Worm (Caenorhabditis elegans): ENCODE data around the gene glb-4.

glb-4 gene

DNA sequence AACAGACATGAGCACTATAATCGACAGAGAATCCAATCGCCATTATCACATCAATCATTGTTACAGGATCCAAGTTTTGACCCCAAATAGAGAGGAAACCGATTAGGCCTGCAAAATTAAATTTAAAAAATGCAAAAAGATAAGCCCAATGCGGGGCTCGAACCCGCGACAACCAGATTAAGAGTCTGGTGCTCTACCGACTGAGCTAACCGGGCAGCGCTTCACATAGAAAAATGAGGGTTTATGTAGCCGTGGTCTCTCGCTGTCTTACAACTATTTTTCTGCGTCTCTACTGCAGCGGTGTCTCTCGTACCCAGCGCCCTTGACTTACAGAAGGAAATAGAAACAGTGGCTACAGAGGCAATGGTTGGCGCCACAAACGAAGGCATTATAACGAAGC lies 46.7 kb upstream of the glb-4 start (continued):
- TF ChIP-seq unc-130 (GFP tag; optimal IDR thresholded peaks at IDR 0.05) (peak; percentile 14), ztf-11 (tag; optimal IDR thresholded peaks at IDR 0.05) (no peak), jun-1 (tag; optimal IDR thresholded peaks at IDR 0.05) (no peak), lin-15B (tag; optimal IDR thresholded peaks at IDR 0.05) (no peak), fkh-10 (GFP tag; optimal IDR thresholded peaks at IDR 0.05) (no peak), ceh-44 (GFP tag; IDR thresholded peaks at IDR 0.05) (no peak), ama-1 (optimal IDR thresholded peaks at IDR 0.05) (no peak), tra-1 (GFP tag; IDR thresholded peaks at IDR 0.05) (peak; percentile 71; the same call in 1 of the 2 replicates), nhr-28 (tag; optimal IDR thresholded peaks at IDR 0.05) (peak; percentile 34), nhr-25 (tag; optimal IDR thresholded peaks at IDR 0.05; ENCODE audit: borderline replicate concordance, insufficient read depth) (no peak), Y105C5A.15 (GFP tag; IDR thresholded peaks at IDR 0.05) (peak; percentile 85), F49E8.2 (tag; optimal IDR thresholded peaks at IDR 0.05; ENCODE audit: borderline replicate concordance) (no peak), ces-1 (GFP tag; optimal IDR thresholded peaks at IDR 0.05) (no peak), ztf-7 (tag; optimal IDR thresholded peaks at IDR 0.05) (no peak), php-3 (GFP tag; IDR thresholded peaks at IDR 0.05) (peak; percentile 60), pqm-1 (tag; optimal IDR thresholded peaks at IDR 0.05) (no peak), F26F4.8 (GFP tag; conservative IDR thresholded peaks at IDR 0.05) (peak; percentile 70; the same call in 1 of the 2 replicates), aly-2 (tag; optimal IDR thresholded peaks at IDR 0.05) (no peak), F37D6.2 (tag; optimal IDR thresholded peaks at IDR 0.05) (no peak), spr-1 (tag; optimal IDR thresholded peaks at IDR 0.05) (no peak), snpc-4 (tag; optimal IDR thresholded peaks at IDR 0.05) (no peak), mep-1 (tag; optimal IDR thresholded peaks at IDR 0.05) (peak; percentile 72), lim-7 (GFP tag; IDR thresholded peaks at IDR 0.05) (peak; percentile 95), mdl-1 (tag; optimal IDR thresholded peaks at IDR 0.05) (no peak), nhr-10 (tag; optimal IDR thresholded peaks at IDR 0.05) (no peak), skn-1 (tag; optimal IDR thresholded peaks at IDR 0.05) (no peak), dve-1 (tag; optimal IDR thresholded peaks at IDR 0.05; ENCODE audit: insufficient read depth) (peak; percentile 38), rbr-2 (tag; optimal IDR thresholded peaks at IDR 0.05) (peak; percentile 56), snpc-1.2 (GFP tag; IDR thresholded peaks at IDR 0.05) (peak; percentile 77; the same call in 1 of the 2 replicates), duxl-1 (tag; optimal IDR thresholded peaks at IDR 0.05; ENCODE audit: poor library complexity) (peak; percentile 40), ceh-28 (tag; optimal IDR thresholded peaks at IDR 0.05) (no peak), nhr-111 (GFP tag; optimal IDR thresholded peaks at IDR 0.05) (no peak), gei-8 (GFP tag; optimal IDR thresholded peaks at IDR 0.05) (no peak), zag-1 (tag; optimal IDR thresholded peaks at IDR 0.05) (no peak), attf-4 (tag; optimal IDR thresholded peaks at IDR 0.05) (no peak), nhr-237 (tag; optimal IDR thresholded peaks at IDR 0.05) (no peak), dpl-1 (GFP tag; optimal IDR thresholded peaks at IDR 0.05) (peak; percentile 20), mxl-2 (GFP tag; conservative IDR thresholded peaks at IDR 0.05) (peak; percentile 72; the same call in 1 of the 2 replicates), nhr-48 (tag; optimal IDR thresholded peaks at IDR 0.05) (no peak), lin-29 (GFP tag; IDR thresholded peaks at IDR 0.05) (0 out of 2 replicates have a peak, but pooled peaks have one; percentile 44), arid-1 (GFP tag; conservative IDR thresholded peaks at IDR 0.05) (peak; percentile 68), ceh-32 (tag; optimal IDR thresholded peaks at IDR 0.05; ENCODE audit: poor library complexity) (no peak), aha-1 (tag) (no peak), lsy-2 (tag; optimal IDR thresholded peaks at IDR 0.05) (peak in 1 of 2 experiments; percentile 44), nhr-42 (GFP tag; IDR thresholded peaks at IDR 0.05) (peak; percentile 74), daf-19 (GFP tag; conservative IDR thresholded peaks at IDR 0.05) (peak; percentile 77), tag-97 (GFP tag; IDR thresholded peaks at IDR 0.05) (no peak), zip-2 (tag; optimal IDR thresholded peaks at IDR 0.05) (peak; percentile 22), ceh-20 (GFP tag; IDR thresholded peaks at IDR 0.05) (peak; percentile 51; the same call in 1 of the 2 replicates), daf-8 (GFP tag; IDR thresholded peaks at IDR 0.05) (no peak), Y5F2A.4 (GFP tag; optimal IDR thresholded peaks at IDR 0.05) (peak; percentile 4), ceh-82 (tag; optimal IDR thresholded peaks at IDR 0.05) (no peak), dmd-6 (GFP tag; IDR thresholded peaks at IDR 0.05) (peak; percentile 73)
